Worm (Caenorhabditis elegans) whole organism, early embryonic: ENCODE data around the gene C30H6.5.

Experiments used
- F13C5.2 ChIP-seq: sonication (generic microtip); optimal IDR thresholded peaks from 2 replicates; lab custom pipeline; 2017; ENCODE audit warnings: mild to moderate bottlenecking, missing genetic modification characterization, inconsistent platforms, missing compliant biosample characterization
- aly-1 ChIP-seq: sonication (generic microtip); optimal IDR thresholded peaks from 2 replicates; lab custom pipeline; 2016; ENCODE audit warnings: missing genetic modification characterization, missing compliant biosample characterization
- ama-1 ChIP-seq: fragments of 150-350 bp; optimal IDR thresholded peaks from 2 replicates; lab custom pipeline; 2014
- ceh-36 ChIP-seq: sonication (generic microtip); optimal IDR thresholded peaks from 2 replicates; lab custom pipeline; 2016; ENCODE audit warnings: missing genetic modification characterization, inconsistent platforms, missing compliant biosample characterization
- ets-7 ChIP-seq: sonication (generic microtip); optimal IDR thresholded peaks from 2 replicates; lab custom pipeline; 2016; ENCODE audit warnings: missing genotype, missing genetic modification characterization, missing compliant biosample characterization
- flt-1 ChIP-seq: fragments of 200-800 bp; sonication (Bioruptor generic); IDR thresholded peaks from 2 replicates; pipeline ENCODE4 v1.3.6; 2022; ENCODE audit warnings: missing genetic modification characterization, missing compliant biosample characterization
- hmbx-1 ChIP-seq: sonication (generic microtip); optimal IDR thresholded peaks from 2 replicates; lab custom pipeline; 2016; ENCODE audit warnings: mild to moderate bottlenecking, missing genetic modification characterization, missing compliant biosample characterization
- hmg-4 ChIP-seq: fragments of 200-800 bp; sonication (Bioruptor generic); optimal IDR thresholded peaks from 2 replicates; lab custom pipeline; 2018; ENCODE audit warnings: mild to moderate bottlenecking, missing genetic modification characterization, missing compliant biosample characterization
- pes-1 ChIP-seq: fragments of 200-800 bp; sonication (Bioruptor generic); IDR thresholded peaks from 2 replicates; pipeline ENCODE4 v1.3.6; 2022; ENCODE audit warnings: missing genetic modification reagents, missing genetic modification characterization, missing compliant biosample characterization
- scrt-1 ChIP-seq: fragments of 200-800 bp; sonication (Bioruptor generic); IDR thresholded peaks from 2 replicates; pipeline ENCODE4 v1.3.6; 2022; ENCODE audit warnings: missing genetic modification characterization, missing compliant biosample characterization
- sea-1 ChIP-seq: fragments of 200-800 bp; sonication (Bioruptor generic); conservative IDR thresholded peaks from 2 replicates; pipeline ENCODE4 v1.3.6; 2022; ENCODE audit warnings: missing genetic modification characterization, missing compliant biosample characterization
- tbx-11 ChIP-seq: fragments of 200-800 bp; sonication (Bioruptor generic); IDR thresholded peaks from 2 replicates; pipeline ENCODE4 v1.3.6; 2022; ENCODE audit warnings: missing genetic modification characterization, missing compliant biosample characterization
- tbx-37 ChIP-seq: fragments of 200-800 bp; sonication (Bioruptor generic); conservative IDR thresholded peaks from 2 replicates; pipeline ENCODE4 v1.3.6; 2022; ENCODE audit warnings: missing genetic modification reagents, missing genetic modification characterization, missing compliant biosample characterization
- tra-4 ChIP-seq: sonication (generic microtip); optimal IDR thresholded peaks from 2 replicates; lab custom pipeline; 2017; ENCODE audit warnings: missing genetic modification characterization, missing compliant biosample characterization

ce11 chrIV:17368292-17368691 lies 3.3 kb upstream of the C30H6.5 start, which contains the start of gene trh-1:
- TF ChIP-seq sea-1 (GFP tag; lab: Robert Waterston, UW) (no peak), tra-4 (tag; lab: Kevin White, UChicago) (no peak), ama-1 (no peak), pes-1 (no peak), ets-7 (tag; lab: Kevin White, UChicago) (no peak), F13C5.2 (tag; lab: Kevin White, UChicago) (no peak), hmg-4 (GFP tag; lab: Kevin White, UChicago) (no peak), aly-1 (no peak), hmbx-1 (tag; lab: Kevin White, UChicago) (no peak), tbx-37 (no peak), scrt-1 (GFP tag; lab: Robert Waterston, UW) (no peak), flt-1 (GFP tag; lab: Robert Waterston, UW) (no peak), ceh-36 (tag; lab: Kevin White, UChicago) (no peak), tbx-11 (GFP tag; lab: Robert Waterston, UW) (no peak)
